Fruit fly (Drosophila melanogaster) whole organism, embryonic: ENCODE results near the gene CG11000.
A peak's percentile ranks its signal among the peaks of the same experiment; 100 is the strongest.

Experiments
- C15 ChIP-seq: fragments of 200-800 bp; sonication (Bioruptor generic); IDR thresholded peaks from 3 replicates; pipeline ENCODE4 v1.3.6; 2022; ENCODE audit warnings: missing biosample characterization, missing genetic modification characterization
- CG10209 ChIP-seq: fragments of 200-800 bp; sonication (Bioruptor generic); optimal IDR thresholded peaks from 3 replicates; lab custom pipeline; 2017; ENCODE audit warnings: missing biosample characterization, mild to moderate bottlenecking, missing genetic modification characterization, missing genetic modification reagents
- CG10267 ChIP-seq: fragments of 200-800 bp; sonication (Bioruptor generic); optimal IDR thresholded peaks from 2 replicates; lab custom pipeline; 2018; ENCODE audit warnings: missing biosample characterization, mild to moderate bottlenecking, missing genetic modification characterization, moderate library complexity
- CG10462 ChIP-seq: fragments of 200-800 bp; sonication (Bioruptor generic); optimal IDR thresholded peaks from 2 replicates; lab custom pipeline; 2016; ENCODE audit warnings: missing biosample characterization, missing genetic modification characterization
- CG10654 ChIP-seq: fragments of 200-800 bp; sonication (Bioruptor generic); optimal IDR thresholded peaks from 2 replicates; lab custom pipeline; 2016; ENCODE audit warnings: missing biosample characterization, missing genetic modification characterization
- CG11723 ChIP-seq: fragments of 200-800 bp; sonication (Bioruptor generic); optimal IDR thresholded peaks from 2 replicates; lab custom pipeline; 2017; ENCODE audit warnings: missing biosample characterization, mild to moderate bottlenecking, missing genetic modification characterization
- CG12299 ChIP-seq: fragments of 200-800 bp; sonication (Bioruptor generic); optimal IDR thresholded peaks from 2 replicates; lab custom pipeline; 2018; ENCODE audit warnings: missing biosample characterization, mild to moderate bottlenecking, missing genetic modification characterization
- CG13287 ChIP-seq: fragments of 200-800 bp; sonication (Bioruptor generic); IDR thresholded peaks from 2 replicates; pipeline ENCODE4 v1.3.6; 2022; ENCODE audit warnings: missing biosample characterization, missing genetic modification characterization; ENCODE audit not compliant: partially characterized antibody
- CG15479 ChIP-seq: fragments of 200-800 bp; sonication (Bioruptor generic); optimal IDR thresholded peaks from 3 replicates; lab custom pipeline; 2019; ENCODE audit warnings: missing biosample characterization, mild to moderate bottlenecking, missing genetic modification characterization, moderate library complexity
- CG1603 ChIP-seq: fragments of 200-800 bp; sonication (Bioruptor generic); optimal IDR thresholded peaks from 2 replicates; lab custom pipeline; 2019; ENCODE audit warnings: missing biosample characterization, mild to moderate bottlenecking, missing genetic modification characterization, moderate library complexity
- CG17829 ChIP-seq: fragments of 200-800 bp; optimal IDR thresholded peaks from 2 replicates; lab custom pipeline; 2019; ENCODE audit warnings: missing biosample characterization, mild to moderate bottlenecking, missing genetic modification characterization, moderate library complexity
- CG18262 ChIP-seq: fragments of 200-800 bp; optimal IDR thresholded peaks from 3 replicates; lab custom pipeline; 2019; ENCODE audit warnings: missing biosample characterization, mild to moderate bottlenecking, missing genetic modification characterization, moderate library complexity
- CG1832 ChIP-seq: fragments of 200-800 bp; sonication (Bioruptor generic); optimal IDR thresholded peaks from 2 replicates; lab custom pipeline; 2017; ENCODE audit warnings: missing biosample characterization, mild to moderate bottlenecking, missing genetic modification characterization, inconsistent platforms
- CG18764 ChIP-seq: fragments of 200-800 bp; sonication (Bioruptor generic); optimal IDR thresholded peaks from 3 replicates; lab custom pipeline; 2016; ENCODE audit warnings: missing biosample characterization, missing genetic modification characterization
- CG3065 ChIP-seq: fragments of 200-800 bp; sonication (Bioruptor generic); optimal IDR thresholded peaks from 2 replicates; lab custom pipeline; 2016; ENCODE audit warnings: missing biosample characterization, missing genetic modification characterization
- CG31388 ChIP-seq: fragments of 200-800 bp; sonication (Bioruptor generic); optimal IDR thresholded peaks from 2 replicates; lab custom pipeline; 2016; ENCODE audit warnings: missing biosample characterization, missing genetic modification characterization
- CG32532 ChIP-seq: fragments of 200-800 bp; sonication (Bioruptor generic); IDR thresholded peaks from 2 replicates; pipeline ENCODE4 v1.3.6; 2022; ENCODE audit warnings: missing biosample characterization, missing genetic modification characterization
- CG3281 ChIP-seq: fragments of 200-800 bp; sonication (Bioruptor generic); optimal IDR thresholded peaks from 3 replicates; lab custom pipeline; 2017; ENCODE audit warnings: missing biosample characterization, mild to moderate bottlenecking, missing genetic modification characterization
- CG6654 ChIP-seq: fragments of 200-800 bp; sonication (Bioruptor generic); optimal IDR thresholded peaks from 2 replicates; lab custom pipeline; 2017; ENCODE audit warnings: missing biosample characterization, mild to moderate bottlenecking, missing genetic modification characterization
- CG7786 ChIP-seq: fragments of 200-800 bp; sonication (Bioruptor generic); optimal IDR thresholded peaks from 2 replicates; lab custom pipeline; 2016; ENCODE audit warnings: missing biosample characterization, missing genetic modification characterization
- CG7928 ChIP-seq: fragments of 200-800 bp; sonication (Bioruptor generic); optimal IDR thresholded peaks from 2 replicates; lab custom pipeline; 2017; ENCODE audit warnings: missing biosample characterization, mild to moderate bottlenecking, missing genetic modification characterization
- CG9609 ChIP-seq: fragments of 200-800 bp; sonication (Bioruptor generic); optimal IDR thresholded peaks from 3 replicates; lab custom pipeline; 2016; ENCODE audit warnings: missing biosample characterization, missing genetic modification characterization
- Camta ChIP-seq: fragments of 200-800 bp; sonication (Bioruptor generic); optimal IDR thresholded peaks from 2 replicates; lab custom pipeline; 2016; ENCODE audit warnings: missing biosample characterization, missing genetic modification characterization
- D19B ChIP-seq: fragments of 200-800 bp; sonication (Bioruptor generic); optimal IDR thresholded peaks from 2 replicates; lab custom pipeline; 2017; ENCODE audit warnings: missing biosample characterization, mild to moderate bottlenecking, missing genetic modification characterization
- Dip2 ChIP-seq: fragments of 200-800 bp; sonication (Bioruptor generic); IDR thresholded peaks from 2 replicates; pipeline ENCODE4 v1.3.6; 2022; ENCODE audit warnings: missing biosample characterization, missing genetic modification characterization
- Drgx ChIP-seq: fragments of 200-800 bp; sonication (Bioruptor generic); IDR thresholded peaks from 2 replicates; pipeline ENCODE4 v1.3.6; 2022; ENCODE audit warnings: missing biosample characterization, missing genetic modification characterization
- E2f2 ChIP-seq: fragments of 200-800 bp; sonication (Bioruptor generic); IDR thresholded peaks from 2 replicates; pipeline ENCODE4 v1.3.6; 2022; ENCODE audit warnings: missing biosample characterization, missing genetic modification characterization
- Gsc ChIP-seq: fragments of 200-800 bp; sonication (Bioruptor generic); IDR thresholded peaks from 2 replicates; pipeline ENCODE4 v1.3.6; 2022; ENCODE audit warnings: missing biosample characterization, missing genetic modification characterization
- HmgD ChIP-seq: fragments of 200-800 bp; sonication (Bioruptor generic); optimal IDR thresholded peaks from 3 replicates; lab custom pipeline; 2016; ENCODE audit warnings: missing biosample characterization, missing genetic modification characterization
- MESR4 ChIP-seq: fragments of 200-800 bp; sonication (Bioruptor generic); optimal IDR thresholded peaks from 2 replicates; lab custom pipeline; 2018; ENCODE audit warnings: missing biosample characterization, mild to moderate bottlenecking, missing genetic modification characterization, moderate library complexity
- Mes4 ChIP-seq: fragments of 200-800 bp; sonication (Bioruptor generic); optimal IDR thresholded peaks from 2 replicates; lab custom pipeline; 2016; ENCODE audit warnings: missing biosample characterization, missing genetic modification characterization
- Neu2 ChIP-seq: fragments of 200-800 bp; sonication (Bioruptor generic); optimal IDR thresholded peaks from 3 replicates; lab custom pipeline; 2016; ENCODE audit warnings: missing biosample characterization, missing genetic modification characterization, borderline replicate concordance
- Optix ChIP-seq: fragments of 200-800 bp; sonication (Bioruptor generic); IDR thresholded peaks from 3 replicates; pipeline ENCODE4 v1.3.6; 2022; ENCODE audit warnings: missing biosample characterization, missing genetic modification characterization
- Rx ChIP-seq: fragments of 200-800 bp; sonication (Bioruptor generic); IDR thresholded peaks from 2 replicates; pipeline ENCODE4 v1.3.6; 2022; ENCODE audit warnings: missing biosample characterization, missing genetic modification characterization
- Taf1 ChIP-seq: fragments of 200-800 bp; sonication (Bioruptor generic); IDR thresholded peaks from 2 replicates; pipeline ENCODE4 v1.3.6; 2022; ENCODE audit warnings: missing biosample characterization, missing genetic modification characterization
- br ChIP-seq: fragments of >200 bp; optimal IDR thresholded peaks from 2 replicates; lab custom pipeline; 2017
- cg ChIP-seq: fragments of 200-800 bp; sonication (Bioruptor generic); optimal IDR thresholded peaks from 3 replicates; lab custom pipeline; 2019; ENCODE audit warnings: missing biosample characterization, mild to moderate bottlenecking, missing genetic modification characterization, moderate library complexity
- chinmo ChIP-seq: fragments of 200-800 bp; sonication (Bioruptor generic); IDR thresholded peaks from 4 replicates; pipeline ENCODE4 v1.3.6; 2022; ENCODE audit warnings: missing biosample characterization, missing genetic modification characterization; ENCODE audit not compliant: partially characterized antibody
- crol ChIP-seq: fragments of 200-800 bp; sonication (Bioruptor generic); IDR thresholded peaks from 2 replicates; pipeline ENCODE4 v1.3.6; 2022; ENCODE audit warnings: missing biosample characterization, missing genetic modification characterization
- emc ChIP-seq: fragments of 200-800 bp; sonication (Bioruptor generic); optimal IDR thresholded peaks from 2 replicates; lab custom pipeline; 2016; ENCODE audit warnings: missing biosample characterization, missing genetic modification characterization
- ems ChIP-seq: fragments of 200-800 bp; sonication (Bioruptor generic); optimal IDR thresholded peaks from 3 replicates; lab custom pipeline; 2016; ENCODE audit warnings: missing biosample characterization, missing genetic modification characterization
- fd96Cb ChIP-seq: fragments of 200-800 bp; sonication (Bioruptor generic); optimal IDR thresholded peaks from 2 replicates; lab custom pipeline; 2018; ENCODE audit warnings: missing biosample characterization, mild to moderate bottlenecking, missing genetic modification characterization, moderate library complexity
- ftz-f1 ChIP-seq: fragments of 200-800 bp; sonication (Bioruptor generic); optimal IDR thresholded peaks from 2 replicates; lab custom pipeline; 2016; ENCODE audit warnings: missing biosample characterization, missing genetic modification characterization
- hkb ChIP-seq, 2 experiments: fragments of 200-800 bp in 1 of 2; fragments of >200 bp in 1 of 2; sonication (Bioruptor generic) in 1 of 2; IDR thresholded peaks in 1 of 2; optimal IDR thresholded peaks in 1 of 2; 2 replicates each; pipeline versions ENCODE4 v1.3.6 to Lab custom; 2017 to 2022; ENCODE audit warnings: missing biosample characterization in 1 of 2, missing genetic modification characterization in 1 of 2
- insv ChIP-seq, 2 experiments: fragments of 200-800 bp; sonication (Bioruptor generic); optimal IDR thresholded peaks; 3 replicates each; lab custom pipeline; 2016 to 2018; ENCODE audit warnings: missing biosample characterization in 2 of 2, missing genetic modification characterization in 2 of 2
- mirr ChIP-seq: fragments of 200-800 bp; sonication (Bioruptor generic); optimal IDR thresholded peaks from 3 replicates; lab custom pipeline; 2018; ENCODE audit warnings: missing biosample characterization, mild to moderate bottlenecking, missing genetic modification characterization
- pros ChIP-seq: fragments of 200-800 bp; sonication (Bioruptor generic); optimal IDR thresholded peaks from 3 replicates; lab custom pipeline; 2019; ENCODE audit warnings: missing biosample characterization, mild to moderate bottlenecking, missing genetic modification characterization, moderate library complexity
- run ChIP-seq: fragments of 200-800 bp; sonication (Bioruptor generic); optimal IDR thresholded peaks from 3 replicates; lab custom pipeline; 2018; ENCODE audit warnings: missing biosample characterization, mild to moderate bottlenecking, missing genetic modification characterization
- sens-2 ChIP-seq: fragments of 200-800 bp; sonication (Bioruptor generic); IDR thresholded peaks from 2 replicates; pipeline ENCODE4 v1.3.6; 2022; ENCODE audit warnings: missing biosample characterization, missing genetic modification characterization
- wek ChIP-seq: fragments of 200-800 bp; sonication (Bioruptor generic); optimal IDR thresholded peaks from 3 replicates; lab custom pipeline; 2018; ENCODE audit warnings: missing biosample characterization, mild to moderate bottlenecking, missing genetic modification characterization, moderate library complexity
- z ChIP-seq: fragments of 200-800 bp; sonication (Bioruptor generic); IDR thresholded peaks from 3 replicates; pipeline ENCODE4 v1.3.6; 2022; ENCODE audit warnings: missing biosample characterization, missing genetic modification characterization

The CG11000 gene

DNA sequence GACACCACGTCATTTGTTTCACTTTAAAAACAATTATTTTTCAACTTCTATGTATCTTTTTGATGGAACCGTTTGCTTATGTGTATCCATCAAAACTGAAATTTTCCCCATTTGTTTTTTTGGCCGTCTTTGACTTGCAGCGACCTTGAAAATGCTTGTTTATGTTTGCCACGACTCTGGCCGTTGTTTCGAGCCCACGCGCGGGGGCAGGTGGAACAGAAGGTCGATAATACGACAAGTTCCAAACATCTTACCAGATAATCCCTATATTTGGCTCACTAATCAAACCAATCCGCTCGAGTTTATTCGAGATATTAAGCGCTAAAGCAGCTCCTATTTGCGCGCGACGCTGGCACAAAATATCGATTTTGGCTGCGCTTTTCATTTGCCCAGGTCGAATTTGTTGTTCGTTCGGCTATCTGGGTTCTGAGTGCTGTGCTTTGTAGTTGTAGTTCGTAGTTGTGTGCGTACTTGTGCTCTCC, 58.6 kb downstream of the CG11000 start:
- no peak for TF ChIP-seq E2f2 (GFP tag; lab: Robert Waterston, UW)
- peak; percentile 87; the same call in 3 of the 4 replicates for TF ChIP-seq chinmo (GFP tag; lab: Robert Waterston, UW)
- TF ChIP-seq CG18262 (tag; lab: Kevin White, UChicago), result no peak
- no peak for TF ChIP-seq CG18764 (GFP tag; lab: Kevin White, UChicago)
- TF ChIP-seq emc (GFP tag; lab: Kevin White, UChicago), result no peak
- no peak for TF ChIP-seq CG3065 (GFP tag; lab: Kevin White, UChicago)
- TF ChIP-seq fd96Cb (tag; lab: Kevin White, UChicago), result no peak
- TF ChIP-seq CG10267 (tag; lab: Kevin White, UChicago), result no peak
- no peak for TF ChIP-seq D19B
- no peak for TF ChIP-seq MESR4 (GFP tag; lab: Kevin White, UChicago)
- TF ChIP-seq wek (GFP tag; lab: Kevin White, UChicago), result no peak
- peak; percentile 33 for TF ChIP-seq cg (GFP tag; lab: Kevin White, UChicago)
- no peak for TF ChIP-seq CG10462
- TF ChIP-seq hkb (optimal IDR thresholded peaks at IDR 0.05; lab: Kevin White, UChicago), result no peak
- TF ChIP-seq hkb (GFP tag; IDR thresholded peaks at IDR 0.05; lab: Robert Waterston, UW), result no peak
- TF ChIP-seq CG12299 (tag; lab: Kevin White, UChicago), result no peak
- no peak for TF ChIP-seq sens-2 (GFP tag; lab: Robert Waterston, UW)
- TF ChIP-seq CG10654, result no peak
- TF ChIP-seq br (lab: Kevin White, UChicago), result no peak
- TF ChIP-seq Drgx (GFP tag; lab: Robert Waterston, UW), result no peak
- 0 out of 2 replicates have a peak, but pooled peaks have one; percentile 12 for TF ChIP-seq CG13287 (GFP tag; lab: Robert Waterston, UW)
- TF ChIP-seq Neu2 (GFP tag; lab: Kevin White, UChicago), result no peak
- TF ChIP-seq CG7928 (GFP tag; lab: Kevin White, UChicago), result no peak
- TF ChIP-seq CG15479 (GFP tag; lab: Kevin White, UChicago), result no peak
- TF ChIP-seq Camta (GFP tag; lab: Kevin White, UChicago), result no peak
- TF ChIP-seq CG1832, result no peak
- TF ChIP-seq Taf1, result no peak
- no peak for TF ChIP-seq Gsc
- TF ChIP-seq CG9609 (GFP tag; lab: Kevin White, UChicago), result no peak
- no peak for TF ChIP-seq Rx
- peak; percentile 31 for TF ChIP-seq mirr (GFP tag; lab: Kevin White, UChicago)
- TF ChIP-seq ems, result no peak
- no peak for TF ChIP-seq CG3281 (GFP tag; lab: Kevin White, UChicago)
- no peak for TF ChIP-seq Dip2 (GFP tag; lab: Robert Waterston, UW)
- no peak for TF ChIP-seq CG11723
- no peak for TF ChIP-seq CG6654
- no peak for TF ChIP-seq C15 (GFP tag; lab: Robert Waterston, UW)
- no peak for TF ChIP-seq CG31388
- TF ChIP-seq CG1603 (tag; lab: Kevin White, UChicago), result no peak
- TF ChIP-seq crol, result no peak
- no peak for TF ChIP-seq insv (GFP tag; optimal IDR thresholded peaks at IDR 0.05; lab: Kevin White, UChicago)
- no peak for TF ChIP-seq CG32532
- no peak for TF ChIP-seq HmgD (GFP tag; lab: Kevin White, UChicago)
- TF ChIP-seq ftz-f1 (GFP tag; lab: Kevin White, UChicago), result peak; percentile 77
- TF ChIP-seq Mes4 (GFP tag; lab: Kevin White, UChicago), result no peak
- no peak for TF ChIP-seq Optix
- TF ChIP-seq pros (GFP tag; lab: Kevin White, UChicago), result no peak
- TF ChIP-seq z (GFP tag; lab: Robert Waterston, UW), result 0 out of 3 replicates have a peak, but pooled peaks have one; percentile 20
- TF ChIP-seq CG10209 (GFP tag; lab: Kevin White, UChicago), result no peak
- TF ChIP-seq CG7786 (GFP tag; lab: Kevin White, UChicago), result no peak
- TF ChIP-seq run (tag; lab: Kevin White, UChicago), result no peak
- no peak for TF ChIP-seq CG17829 (tag; lab: Kevin White, UChicago)
